Worm (Caenorhabditis elegans): ENCODE results near the gene srj-27.

DNA sequence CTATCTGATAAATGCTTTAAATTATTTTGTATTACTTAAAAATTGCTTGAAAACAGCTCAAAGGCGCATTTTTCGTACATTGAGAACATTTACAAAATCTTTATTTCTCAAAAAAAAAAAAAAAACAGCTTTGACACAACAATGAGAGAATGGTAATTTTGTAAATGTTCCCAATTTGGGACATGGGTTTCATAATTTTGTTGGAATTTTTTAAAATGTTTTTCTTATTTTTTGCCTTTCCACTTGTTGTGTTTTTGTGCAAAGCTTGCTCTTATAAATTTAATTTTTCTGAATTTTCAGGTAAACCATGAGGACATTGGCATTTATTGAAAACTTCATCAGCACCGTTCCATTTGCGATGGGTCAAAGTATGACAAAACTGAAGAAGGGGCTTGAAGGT lies 15.7 kb downstream of the srj-27 start, which contains the start of gene T01G5.7:
- TF ChIP-seq elt-2 (tag; optimal IDR thresholded peaks at IDR 0.05) (no peak), nfya-1 (tag; optimal IDR thresholded peaks at IDR 0.05) (no peak), ama-1 (optimal IDR thresholded peaks at IDR 0.05) (no peak), sox-2 (GFP tag; IDR thresholded peaks at IDR 0.05) (no peak), ceh-48 (tag; optimal IDR thresholded peaks at IDR 0.05) (no peak), pag-3 (tag; optimal IDR thresholded peaks at IDR 0.05; ENCODE audit: borderline replicate concordance) (no peak)
